Fruit fly (Drosophila melanogaster) whole organism, embryonic: Measurements from ENCODE around the gene CG14229.

Source experiments
- Aef1 ChIP-seq: fragments of 200-800 bp; sonication (Bioruptor generic); IDR thresholded peaks from 3 replicates; pipeline ENCODE4 v1.3.6; 2022; ENCODE audit warnings: missing biosample characterization, missing genetic modification characterization
- C15 ChIP-seq: fragments of 200-800 bp; sonication (Bioruptor generic); IDR thresholded peaks from 3 replicates; pipeline ENCODE4 v1.3.6; 2022; ENCODE audit warnings: missing biosample characterization, missing genetic modification characterization
- CG10267 ChIP-seq: fragments of 200-800 bp; sonication (Bioruptor generic); optimal IDR thresholded peaks from 2 replicates; lab custom pipeline; 2018; ENCODE audit warnings: missing biosample characterization, mild to moderate bottlenecking, missing genetic modification characterization, moderate library complexity
- CG10274 ChIP-seq: fragments of 200-800 bp; sonication (Bioruptor generic); optimal IDR thresholded peaks from 3 replicates; lab custom pipeline; 2017; ENCODE audit warnings: missing biosample characterization, mild to moderate bottlenecking, missing genetic modification characterization
- CG10321 ChIP-seq: fragments of 200-800 bp; sonication (Bioruptor generic); IDR thresholded peaks from 2 replicates; pipeline ENCODE4 v1.3.6; 2022; ENCODE audit warnings: missing biosample characterization, missing genetic modification characterization
- CG10462 ChIP-seq: fragments of 200-800 bp; sonication (Bioruptor generic); optimal IDR thresholded peaks from 2 replicates; lab custom pipeline; 2016; ENCODE audit warnings: missing biosample characterization, missing genetic modification characterization
- CG13624 ChIP-seq: fragments of 200-800 bp; sonication (Bioruptor generic); optimal IDR thresholded peaks from 2 replicates; lab custom pipeline; 2016; ENCODE audit warnings: missing biosample characterization, missing genetic modification characterization
- CG13894 ChIP-seq: fragments of 200-800 bp; sonication (Bioruptor generic); optimal IDR thresholded peaks from 3 replicates; lab custom pipeline; 2018; ENCODE audit warnings: missing biosample characterization, mild to moderate bottlenecking, missing genetic modification characterization, moderate library complexity
- CG14965 ChIP-seq: fragments of 200-800 bp; sonication (Bioruptor generic); optimal IDR thresholded peaks from 2 replicates; lab custom pipeline; 2016; ENCODE audit warnings: missing biosample characterization, missing genetic modification characterization, borderline replicate concordance
- CG15601 ChIP-seq: fragments of 200-800 bp; sonication (Bioruptor generic); optimal IDR thresholded peaks from 3 replicates; lab custom pipeline; 2019; ENCODE audit warnings: missing biosample characterization, mild to moderate bottlenecking, missing genetic modification characterization, moderate library complexity
- CG1602 ChIP-seq: fragments of 200-800 bp; sonication (Bioruptor generic); optimal IDR thresholded peaks from 3 replicates; lab custom pipeline; 2016; ENCODE audit warnings: missing biosample characterization, missing genetic modification characterization
- CG16863 ChIP-seq: fragments of 200-800 bp; sonication (Bioruptor generic); optimal IDR thresholded peaks from 3 replicates; lab custom pipeline; 2016; ENCODE audit warnings: missing biosample characterization, missing genetic modification characterization
- CG17186 ChIP-seq: fragments of 200-800 bp; sonication (Bioruptor generic); optimal IDR thresholded peaks from 3 replicates; lab custom pipeline; 2017; ENCODE audit warnings: missing biosample characterization, missing genetic modification reagents, missing genetic modification characterization
- CG18599 ChIP-seq: fragments of 200-800 bp; sonication (Bioruptor generic); optimal IDR thresholded peaks from 3 replicates; lab custom pipeline; 2017; ENCODE audit warnings: missing biosample characterization, missing genetic modification characterization, mild to moderate bottlenecking, moderate library complexity, missing genetic modification reagents
- CG2116 ChIP-seq: fragments of 200-800 bp; sonication (Bioruptor generic); optimal IDR thresholded peaks from 3 replicates; lab custom pipeline; 2018; ENCODE audit warnings: missing biosample characterization, mild to moderate bottlenecking, missing genetic modification characterization
- CG2202 ChIP-seq: fragments of 200-800 bp; sonication (Bioruptor generic); optimal IDR thresholded peaks from 2 replicates; lab custom pipeline; 2018; ENCODE audit warnings: missing biosample characterization, mild to moderate bottlenecking, missing genetic modification characterization
- CG31224 ChIP-seq: fragments of 200-800 bp; sonication (Bioruptor generic); IDR thresholded peaks from 2 replicates; pipeline ENCODE4 v1.3.6; 2022; ENCODE audit warnings: missing biosample characterization, missing genetic modification characterization
- CG3838 ChIP-seq: fragments of 200-800 bp; sonication (Bioruptor generic); optimal IDR thresholded peaks from 3 replicates; lab custom pipeline; 2016; ENCODE audit warnings: missing biosample characterization, missing genetic modification characterization
- CG5180 ChIP-seq: fragments of 200-800 bp; sonication (Bioruptor generic); optimal IDR thresholded peaks from 3 replicates; lab custom pipeline; 2017; ENCODE audit warnings: missing biosample characterization, missing genetic modification characterization, mild to moderate bottlenecking, moderate library complexity, missing genetic modification reagents
- CG7786 ChIP-seq: fragments of 200-800 bp; sonication (Bioruptor generic); optimal IDR thresholded peaks from 2 replicates; lab custom pipeline; 2016; ENCODE audit warnings: missing biosample characterization, missing genetic modification characterization
- CkIIα-i1 ChIP-seq: fragments of 200-800 bp; sonication (Bioruptor generic); IDR thresholded peaks from 2 replicates; pipeline ENCODE4 v1.3.6; 2022; ENCODE audit warnings: missing biosample characterization, missing genetic modification characterization
- Dfd ChIP-seq, 2 experiments: fragments of >200 bp; optimal IDR thresholded peaks; 2 replicates each; lab custom pipeline; 2017; ENCODE audit warnings: missing biosample characterization in 2 of 2, missing genetic modification characterization in 2 of 2
- Hmx ChIP-seq: fragments of 200-800 bp; sonication (Bioruptor generic); optimal IDR thresholded peaks from 2 replicates; lab custom pipeline; 2016; ENCODE audit warnings: missing biosample characterization, missing genetic modification characterization
- Lhr ChIP-seq: fragments of 200-800 bp; sonication (Bioruptor generic); optimal IDR thresholded peaks from 3 replicates; lab custom pipeline; 2017; ENCODE audit warnings: mild to moderate bottlenecking, missing biosample characterization, missing genetic modification reagents, missing genetic modification characterization
- NC2β ChIP-seq: fragments of 200-800 bp; sonication (Bioruptor generic); optimal IDR thresholded peaks from 2 replicates; lab custom pipeline; 2016; ENCODE audit warnings: missing biosample characterization, missing genetic modification characterization
- Optix ChIP-seq: fragments of 200-800 bp; sonication (Bioruptor generic); IDR thresholded peaks from 3 replicates; pipeline ENCODE4 v1.3.6; 2022; ENCODE audit warnings: missing biosample characterization, missing genetic modification characterization
- Ravus ChIP-seq: fragments of 200-800 bp; sonication (Bioruptor generic); IDR thresholded peaks from 2 replicates; pipeline ENCODE4 v1.3.6; 2022; ENCODE audit warnings: missing biosample characterization, missing genetic modification characterization
- Rfx ChIP-seq: fragments of 200-800 bp; sonication (Bioruptor generic); IDR thresholded peaks from 2 replicates; pipeline ENCODE4 v1.3.6; 2022; ENCODE audit warnings: missing biosample characterization, missing genetic modification characterization
- Sox102F ChIP-seq: fragments of 200-800 bp; sonication (Bioruptor generic); optimal IDR thresholded peaks from 2 replicates; lab custom pipeline; 2018; ENCODE audit warnings: missing biosample characterization, mild to moderate bottlenecking, missing genetic modification characterization, moderate library complexity
- Spps ChIP-seq: fragments of 200-800 bp; sonication (Bioruptor generic); optimal IDR thresholded peaks from 2 replicates; lab custom pipeline; 2018; ENCODE audit warnings: missing biosample characterization, mild to moderate bottlenecking, missing genetic modification characterization
- Xbp1 ChIP-seq: fragments of 200-800 bp; sonication (Bioruptor generic); optimal IDR thresholded peaks from 3 replicates; lab custom pipeline; 2016; ENCODE audit warnings: missing biosample characterization, mild to moderate bottlenecking, missing genetic modification characterization
- amos ChIP-seq: fragments of 200-800 bp; sonication (Bioruptor generic); IDR thresholded peaks from 2 replicates; pipeline ENCODE4 v1.3.6; 2022; ENCODE audit warnings: missing biosample characterization, missing genetic modification characterization; ENCODE audit not compliant: partially characterized antibody
- ap ChIP-seq: fragments of 200-800 bp; sonication (Bioruptor generic); IDR thresholded peaks from 2 replicates; pipeline ENCODE4 v1.3.6; 2022; ENCODE audit warnings: missing biosample characterization, missing genetic modification characterization
- bigmax ChIP-seq: fragments of 200-800 bp; sonication (Bioruptor generic); optimal IDR thresholded peaks from 2 replicates; lab custom pipeline; 2018; ENCODE audit warnings: missing biosample characterization, mild to moderate bottlenecking, missing genetic modification characterization
- chn ChIP-seq: fragments of 200-800 bp; sonication (Bioruptor generic); optimal IDR thresholded peaks from 2 replicates; lab custom pipeline; 2016; ENCODE audit warnings: missing biosample characterization, missing genetic modification characterization
- da ChIP-seq: fragments of 200-800 bp; sonication (Bioruptor generic); optimal IDR thresholded peaks from 2 replicates; lab custom pipeline; 2016; ENCODE audit warnings: missing biosample characterization, missing genetic modification characterization
- dimm ChIP-seq: fragments of 200-800 bp; sonication (Bioruptor generic); IDR thresholded peaks from 2 replicates; pipeline ENCODE4 v1.3.6; 2022; ENCODE audit warnings: missing biosample characterization, missing genetic modification characterization
- esg ChIP-seq: fragments of 200-800 bp; sonication (Bioruptor generic); conservative IDR thresholded peaks from 2 replicates; pipeline ENCODE4 v1.3.6; 2022; ENCODE audit warnings: missing biosample characterization, missing genetic modification characterization
- exex ChIP-seq: fragments of 200-800 bp; sonication (Bioruptor generic); optimal IDR thresholded peaks from 4 replicates; lab custom pipeline; 2018; ENCODE audit warnings: missing biosample characterization, mild to moderate bottlenecking, missing genetic modification characterization, moderate library complexity
- hth ChIP-seq: fragments of >200 bp; optimal IDR thresholded peaks from 2 replicates; lab custom pipeline; 2017; ENCODE audit warnings: inconsistent platforms
- kay ChIP-seq: fragments of 200-800 bp; sonication (Bioruptor generic); optimal IDR thresholded peaks from 2 replicates; lab custom pipeline; 2016; ENCODE audit warnings: missing biosample characterization, missing genetic modification characterization
- kni ChIP-seq: fragments of 200-800 bp; sonication (Bioruptor generic); optimal IDR thresholded peaks from 3 replicates; lab custom pipeline; 2017; ENCODE audit warnings: mild to moderate bottlenecking, missing biosample characterization, missing genetic modification reagents, missing genetic modification characterization
- mam ChIP-seq: fragments of 200-800 bp; sonication (Bioruptor generic); optimal IDR thresholded peaks from 3 replicates; lab custom pipeline; 2016; ENCODE audit warnings: missing biosample characterization, missing genetic modification characterization
- org-1 ChIP-seq: fragments of 200-800 bp; sonication (Bioruptor generic); optimal IDR thresholded peaks from 2 replicates; lab custom pipeline; 2017; ENCODE audit warnings: missing biosample characterization, missing genetic modification characterization
- sima ChIP-seq: fragments of 200-800 bp; sonication (Bioruptor generic); optimal IDR thresholded peaks from 2 replicates; lab custom pipeline; 2016; ENCODE audit warnings: missing biosample characterization, missing genetic modification characterization
- slp2 ChIP-seq: fragments of 200-800 bp; sonication (Bioruptor generic); optimal IDR thresholded peaks from 2 replicates; lab custom pipeline; 2016; ENCODE audit warnings: missing biosample characterization, missing genetic modification characterization
- sna ChIP-seq: fragments of 200-800 bp; sonication (Bioruptor generic); IDR thresholded peaks from 2 replicates; pipeline ENCODE4 v1.3.6; 2022; ENCODE audit warnings: missing biosample characterization, missing genetic modification characterization; ENCODE audit not compliant: partially characterized antibody
- sqz ChIP-seq: fragments of 200-800 bp; sonication (Bioruptor generic); optimal IDR thresholded peaks from 3 replicates; lab custom pipeline; 2018; ENCODE audit warnings: missing biosample characterization, mild to moderate bottlenecking, missing genetic modification characterization
- stwl ChIP-seq: fragments of 200-800 bp; sonication (Bioruptor generic); optimal IDR thresholded peaks from 3 replicates; lab custom pipeline; 2018; ENCODE audit warnings: missing biosample characterization, mild to moderate bottlenecking, missing genetic modification characterization, moderate library complexity
- toy ChIP-seq: fragments of 200-800 bp; sonication (Bioruptor generic); IDR thresholded peaks from 2 replicates; pipeline ENCODE4 v1.3.6; 2022; ENCODE audit warnings: missing biosample characterization, missing genetic modification characterization
- vvl ChIP-seq: fragments of 200-800 bp; sonication (Bioruptor generic); IDR thresholded peaks from 2 replicates; pipeline ENCODE4 v1.3.6; 2022; ENCODE audit warnings: missing biosample characterization, missing genetic modification characterization
- wdn ChIP-seq: fragments of 200-800 bp; sonication (Bioruptor generic); IDR thresholded peaks from 2 replicates; pipeline ENCODE4 v1.3.6; 2022; ENCODE audit warnings: missing biosample characterization, missing genetic modification characterization

CG14229 gene

dm6 chrX:19665684-19666141 lies 29.3 kb downstream of the CG14229 start (continued):
- TF ChIP-seq Xbp1 (peak; percentile 31), CG10274 (GFP tag; lab: Kevin White, UChicago) (no peak), stwl (tag; lab: Kevin White, UChicago) (no peak), CG15601 (tag; lab: Kevin White, UChicago) (no peak), Hmx (GFP tag; lab: Kevin White, UChicago) (no peak), dimm (GFP tag; lab: Robert Waterston, UW) (no peak), Dfd (GFP tag; optimal IDR thresholded peaks at IDR 0.05; lab: Kevin White, UChicago) (no peak), kay (GFP tag; lab: Kevin White, UChicago) (no peak), CG13624 (GFP tag; lab: Kevin White, UChicago) (peak; percentile 50), da (GFP tag; lab: Kevin White, UChicago) (no peak), NC2β (peak; percentile 2), wdn (peak; percentile 29; the same call in 1 of the 2 replicates), CG14965 (GFP tag; lab: Kevin White, UChicago) (no peak), toy (GFP tag; lab: Robert Waterston, UW) (0 out of 2 replicates have a peak, but pooled peaks have one; percentile 19), Optix (no peak), exex (tag; lab: Kevin White, UChicago) (no peak), sima (GFP tag; lab: Kevin White, UChicago) (no peak), org-1 (GFP tag; lab: Kevin White, UChicago) (no peak), esg (GFP tag; lab: Robert Waterston, UW) (no peak; the same call in 1 of the 2 replicates), ap (GFP tag; lab: Robert Waterston, UW) (no peak), CG5180 (GFP tag; lab: Kevin White, UChicago) (no peak), amos (GFP tag; lab: Robert Waterston, UW) (peak; percentile 70), CkIIα-i1 (GFP tag; lab: Robert Waterston, UW) (no peak), CG7786 (GFP tag; lab: Kevin White, UChicago) (peak; percentile 53), mam (peak; percentile 54), kni (GFP tag; lab: Kevin White, UChicago) (peak; percentile 38), CG31224 (GFP tag; lab: Robert Waterston, UW) (peak; percentile 42; the same call in 1 of the 2 replicates), sqz (no peak), CG10321 (GFP tag; lab: Robert Waterston, UW) (no peak), Aef1 (GFP tag; lab: Robert Waterston, UW) (peak; percentile 73), CG2116 (no peak), Sox102F (GFP tag; lab: Kevin White, UChicago) (no peak), hth (lab: Kevin White, UChicago) (no peak), CG1602 (GFP tag; lab: Kevin White, UChicago) (no peak), C15 (GFP tag; lab: Robert Waterston, UW) (no peak), CG10267 (tag; lab: Kevin White, UChicago) (no peak), vvl (peak; percentile 59; the same call in 1 of the 2 replicates), Spps (tag; lab: Kevin White, UChicago) (no peak), CG18599 (GFP tag; lab: Kevin White, UChicago) (peak; percentile 25), CG17186 (GFP tag; lab: Kevin White, UChicago) (no peak), CG3838 (GFP tag; lab: Kevin White, UChicago) (no peak), bigmax (GFP tag; lab: Kevin White, UChicago) (no peak), Lhr (no peak), CG16863 (GFP tag; lab: Kevin White, UChicago) (peak; percentile 20), Rfx (GFP tag; lab: Robert Waterston, UW) (peak; percentile 89), slp2 (GFP tag; lab: Kevin White, UChicago) (no peak), chn (GFP tag; lab: Kevin White, UChicago) (no peak), Ravus (GFP tag; lab: Robert Waterston, UW) (no peak), CG10462 (GFP tag; lab: Kevin White, UChicago) (no peak), sna (GFP tag; lab: Robert Waterston, UW) (no peak), CG13894 (tag; lab: Kevin White, UChicago) (no peak), CG2202 (no peak)
